Worm (Caenorhabditis elegans): ENCODE results near the gene best-17.
A peak's percentile ranks its signal among the peaks of the same experiment; 100 is the strongest.

best-17 gene

DNA sequence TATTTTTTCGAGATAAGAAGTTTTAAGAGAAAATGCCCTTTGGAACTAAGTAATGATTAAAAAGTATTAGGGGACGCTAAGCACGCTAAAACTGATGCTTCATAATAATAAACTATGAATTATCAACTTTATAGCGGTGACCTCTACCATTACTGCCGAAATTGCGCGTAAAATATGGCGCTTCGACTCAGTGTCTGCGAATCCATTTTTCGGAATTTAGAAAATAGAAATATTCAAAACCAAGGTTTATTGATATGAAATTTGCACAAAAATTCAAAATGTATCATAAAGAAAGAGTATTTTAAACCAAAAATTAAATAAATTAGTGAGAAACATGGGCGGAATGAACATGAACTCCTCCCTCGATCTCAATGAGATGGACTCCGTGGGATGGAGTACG is 10.2 kb downstream of the best-17 start:
- TF ChIP-seq hif-1 (tag; optimal IDR thresholded peaks at IDR 0.05): no peak
- TF ChIP-seq daf-12 (tag; optimal IDR thresholded peaks at IDR 0.05): no peak
- no peak for TF ChIP-seq nhr-42 (GFP tag; IDR thresholded peaks at IDR 0.05)
- peak; percentile 70 for TF ChIP-seq dve-1 (tag; optimal IDR thresholded peaks at IDR 0.05; ENCODE audit: insufficient read depth)
- no peak for TF ChIP-seq unc-39 (tag; optimal IDR thresholded peaks at IDR 0.05)
- TF ChIP-seq lin-39 (tag; optimal IDR thresholded peaks at IDR 0.05): no peak
- no peak for TF ChIP-seq ZK337.2 (GFP tag; IDR thresholded peaks at IDR 0.05)
- TF ChIP-seq zag-1 (tag; optimal IDR thresholded peaks at IDR 0.05): no peak
- no peak for TF ChIP-seq snpc-1.2 (GFP tag; IDR thresholded peaks at IDR 0.05)
- no peak for TF ChIP-seq nhr-25 (tag; optimal IDR thresholded peaks at IDR 0.05; ENCODE audit: borderline replicate concordance, insufficient read depth)
- no peak for TF ChIP-seq zip-2 (tag; optimal IDR thresholded peaks at IDR 0.05)
- TF ChIP-seq D1046.2 (GFP tag; IDR thresholded peaks at IDR 0.05): no peak
- no peak for TF ChIP-seq rbr-2 (tag; optimal IDR thresholded peaks at IDR 0.05)
- no peak for TF ChIP-seq ama-1 (optimal IDR thresholded peaks at IDR 0.05)
- no peak for TF ChIP-seq F10B5.3 (tag; optimal IDR thresholded peaks at IDR 0.05)
- TF ChIP-seq nhr-10 (tag; optimal IDR thresholded peaks at IDR 0.05): peak; percentile 1
- TF ChIP-seq dmd-8 (GFP tag; IDR thresholded peaks at IDR 0.05): no peak
- TF ChIP-seq lin-15B (tag; optimal IDR thresholded peaks at IDR 0.05): no peak
- no peak for TF ChIP-seq spr-3 (GFP tag; optimal IDR thresholded peaks at IDR 0.05)
- no peak for TF ChIP-seq ceh-20 (GFP tag; IDR thresholded peaks at IDR 0.05)
- TF ChIP-seq hlh-11 (tag; optimal IDR thresholded peaks at IDR 0.05): peak; percentile 18
- no peak for TF ChIP-seq hlh-30 (tag; optimal IDR thresholded peaks at IDR 0.05; ENCODE audit: insufficient read depth)
- TF ChIP-seq snpc-4 (tag; optimal IDR thresholded peaks at IDR 0.05): no peak
- no peak for TF ChIP-seq nhr-48 (tag; optimal IDR thresholded peaks at IDR 0.05)
- TF ChIP-seq hmg-1.1 (GFP tag; IDR thresholded peaks at IDR 0.05): no peak
- TF ChIP-seq ctbp-1 (GFP tag; IDR thresholded peaks at IDR 0.05): no peak
- no peak for TF ChIP-seq lir-3 (tag; optimal IDR thresholded peaks at IDR 0.05)
- TF ChIP-seq ceh-62 (tag; optimal IDR thresholded peaks at IDR 0.05): no peak
- no peak for TF ChIP-seq skn-1 (tag; optimal IDR thresholded peaks at IDR 0.05)
- TF ChIP-seq jun-1 (tag; optimal IDR thresholded peaks at IDR 0.05): no peak
- TF ChIP-seq mxl-2 (GFP tag; conservative IDR thresholded peaks at IDR 0.05): no peak
- TF ChIP-seq dmd-6 (GFP tag; IDR thresholded peaks at IDR 0.05): no peak; the same call in 1 of the 2 replicates
- TF ChIP-seq unc-62 (GFP tag; optimal IDR thresholded peaks at IDR 0.05 in 1 of 2): no peak
- no peak for TF ChIP-seq unc-62 (tag; optimal IDR thresholded peaks at IDR 0.05)
- TF ChIP-seq spr-1 (tag; optimal IDR thresholded peaks at IDR 0.05): no peak
- no peak for TF ChIP-seq duxl-1 (tag; optimal IDR thresholded peaks at IDR 0.05; ENCODE audit: poor library complexity)
- TF ChIP-seq lin-29 (GFP tag; IDR thresholded peaks at IDR 0.05): no peak
- TF ChIP-seq tag-97 (GFP tag; IDR thresholded peaks at IDR 0.05): no peak
- TF ChIP-seq ZK546.5 (tag; optimal IDR thresholded peaks at IDR 0.05): no peak
- no peak for TF ChIP-seq dmd-9 (GFP tag; IDR thresholded peaks at IDR 0.05)
- TF ChIP-seq dpl-1 (GFP tag; optimal IDR thresholded peaks at IDR 0.05): no peak
- TF ChIP-seq lin-13 (GFP tag; optimal IDR thresholded peaks at IDR 0.05): no peak
- no peak for TF ChIP-seq fos-1 (tag; optimal IDR thresholded peaks at IDR 0.05)
- peak; percentile 23 for TF ChIP-seq aha-1 (tag)
- TF ChIP-seq ces-1 (GFP tag; optimal IDR thresholded peaks at IDR 0.05): no peak
- no peak for TF ChIP-seq aly-2 (tag; optimal IDR thresholded peaks at IDR 0.05)
- peak; percentile 23 for TF ChIP-seq nhr-102 (tag; optimal IDR thresholded peaks at IDR 0.05)
- no peak for TF ChIP-seq sdz-12 (GFP tag; optimal IDR thresholded peaks at IDR 0.05)
- TF ChIP-seq daf-16 (GFP tag; optimal IDR thresholded peaks at IDR 0.05): no peak
- peak; percentile 72 for TF ChIP-seq daf-16 (tag; optimal IDR thresholded peaks at IDR 0.05)
- no peak for TF ChIP-seq lsy-2 (tag; optimal IDR thresholded peaks at IDR 0.05)
- no peak for TF ChIP-seq ztf-7 (tag; optimal IDR thresholded peaks at IDR 0.05)
- no peak for TF ChIP-seq nhr-11 (tag; optimal IDR thresholded peaks at IDR 0.05)
- TF ChIP-seq F37D6.2 (tag; optimal IDR thresholded peaks at IDR 0.05): no peak
